Worm (Caenorhabditis elegans) whole organism, L2 larva: ENCODE measurements around the gene pros-1.

Source experiments
- C34F6.9 ChIP-seq: fragments of 150-350 bp; optimal IDR thresholded peaks from 2 replicates; lab custom pipeline; 2014; ENCODE audit warnings: missing biosample characterization, missing genetic modification characterization
- F13H6.1 ChIP-seq: sonication (generic microtip); optimal IDR thresholded peaks from 2 replicates; lab custom pipeline; 2016; ENCODE audit warnings: missing genetic modification characterization, missing compliant biosample characterization
- R02D3.7 ChIP-seq: fragments of 150-350 bp; optimal IDR thresholded peaks from 2 replicates; lab custom pipeline; 2014; ENCODE audit warnings: missing biosample characterization, missing genetic modification characterization
- Y55F3AM.14 ChIP-seq: fragments of 200-800 bp; sonication (Bioruptor generic); optimal IDR thresholded peaks from 2 replicates; lab custom pipeline; 2018; ENCODE audit warnings: mild to moderate bottlenecking, missing genetic modification characterization, missing compliant biosample characterization
- alr-1 ChIP-seq: fragments of 150-350 bp; optimal IDR thresholded peaks from 2 replicates; lab custom pipeline; 2014; ENCODE audit warnings: missing biosample characterization, missing genetic modification characterization
- aly-2 ChIP-seq: fragments of 150-350 bp; optimal IDR thresholded peaks from 2 replicates; lab custom pipeline; 2014; ENCODE audit warnings: missing biosample characterization, missing genetic modification characterization
- ama-1 ChIP-seq: fragments of 150-350 bp; optimal IDR thresholded peaks from 2 replicates; lab custom pipeline; 2018; ENCODE audit warnings: inconsistent platforms
- blmp-1 ChIP-seq: sonication (generic microtip); optimal IDR thresholded peaks from 2 replicates; lab custom pipeline; 2017; ENCODE audit warnings: missing genetic modification characterization, mild to moderate bottlenecking, missing compliant biosample characterization, antibody characterized with exemption, moderate library complexity; ENCODE audit not compliant: insufficient read depth
- ceh-16 ChIP-seq: fragments of 150-350 bp; optimal IDR thresholded peaks from 2 replicates; lab custom pipeline; 2014; ENCODE audit warnings: missing biosample characterization, missing genetic modification characterization
- ceh-82 ChIP-seq: fragments of 150-350 bp; optimal IDR thresholded peaks from 2 replicates; lab custom pipeline; 2014; ENCODE audit warnings: missing biosample characterization, missing genetic modification characterization
- dmd-4 ChIP-seq: sonication (generic microtip); optimal IDR thresholded peaks from 2 replicates; lab custom pipeline; 2017; ENCODE audit warnings: missing biosample characterization, missing genetic modification characterization
- elt-3 ChIP-seq: sonication (generic microtip); optimal IDR thresholded peaks from 2 replicates; lab custom pipeline; 2017; ENCODE audit warnings: missing biosample characterization, missing genetic modification characterization
- fos-1 ChIP-seq: fragments of 150-350 bp; optimal IDR thresholded peaks from 2 replicates; lab custom pipeline; 2014; ENCODE audit warnings: missing biosample characterization, missing genetic modification characterization
- gmeb-1 ChIP-seq: fragments of 150-350 bp; optimal IDR thresholded peaks from 2 replicates; lab custom pipeline; 2014; ENCODE audit warnings: missing biosample characterization, missing genetic modification characterization
- lin-11 ChIP-seq: fragments of 150-350 bp; sonication (generic microtip); optimal IDR thresholded peaks from 2 replicates; lab custom pipeline; 2014; ENCODE audit warnings: missing biosample characterization, missing genetic modification characterization, inconsistent platforms, mixed read lengths
- lin-13 ChIP-seq: fragments of 150-350 bp; optimal IDR thresholded peaks from 2 replicates; lab custom pipeline; 2014; ENCODE audit warnings: missing biosample characterization, missing genetic modification reagents, missing genetic modification characterization
- lsy-2 ChIP-seq, 2 experiments: fragments of 150-350 bp in 1 of 2; sonication (generic microtip) in 1 of 2; optimal IDR thresholded peaks; 2 replicates each; lab custom pipeline; 2014 to 2017; ENCODE audit warnings: missing biosample characterization in 2 of 2, missing genetic modification characterization in 2 of 2
- mab-5 ChIP-seq: fragments of 150-350 bp; optimal IDR thresholded peaks from 2 replicates; lab custom pipeline; 2014; ENCODE audit warnings: missing biosample characterization, missing genetic modification characterization
- mdl-1 ChIP-seq, 2 experiments: fragments of 150-350 bp in 1 of 2; sonication (generic microtip) in 1 of 2; optimal IDR thresholded peaks; 2 replicates each; lab custom pipeline; 2017; ENCODE audit warnings: missing biosample characterization in 2 of 2, missing genetic modification characterization in 2 of 2
- nhr-10 ChIP-seq: sonication (generic microtip); optimal IDR thresholded peaks from 2 replicates; lab custom pipeline; 2017; ENCODE audit warnings: missing biosample characterization, missing genetic modification characterization
- nhr-11 ChIP-seq: fragments of 150-350 bp; optimal IDR thresholded peaks from 2 replicates; lab custom pipeline; 2014; ENCODE audit warnings: missing biosample characterization, missing genetic modification characterization
- nhr-23 ChIP-seq: fragments of 150-350 bp; optimal IDR thresholded peaks from 2 replicates; lab custom pipeline; 2014; ENCODE audit warnings: missing biosample characterization, missing genetic modification reagents, missing genetic modification characterization
- nhr-237 ChIP-seq: fragments of 150-350 bp; optimal IDR thresholded peaks from 2 replicates; lab custom pipeline; 2014; ENCODE audit warnings: missing biosample characterization, missing genetic modification characterization
- nhr-77 ChIP-seq: fragments of 150-350 bp; optimal IDR thresholded peaks from 2 replicates; lab custom pipeline; 2014; ENCODE audit warnings: missing biosample characterization, missing genetic modification characterization
- peb-1 ChIP-seq: fragments of 150-350 bp; optimal IDR thresholded peaks from 2 replicates; lab custom pipeline; 2014; ENCODE audit warnings: missing biosample characterization, missing genetic modification characterization
- sem-4 ChIP-seq: fragments of 150-350 bp; optimal IDR thresholded peaks from 2 replicates; lab custom pipeline; 2014; ENCODE audit warnings: missing biosample characterization, missing genetic modification reagents, missing genetic modification characterization
- skn-1 ChIP-seq: sonication (generic microtip); optimal IDR thresholded peaks from 2 replicates; lab custom pipeline; 2017; ENCODE audit warnings: missing biosample characterization, missing genetic modification characterization
- sma-9 ChIP-seq, 2 experiments: fragments of 150-350 bp in 1 of 2; sonication (generic microtip) in 1 of 2; optimal IDR thresholded peaks; 2 replicates each; lab custom pipeline; 2014 to 2016; ENCODE audit warnings: missing genetic modification characterization in 2 of 2, mild to moderate bottlenecking in 1 of 2, missing biosample characterization in 1 of 2, missing compliant biosample characterization in 1 of 2, missing genetic modification reagents in 1 of 2, moderate library complexity in 1 of 2
- snpc-4 ChIP-seq: fragments of 150-350 bp; optimal IDR thresholded peaks from 2 replicates; lab custom pipeline; 2014; ENCODE audit warnings: missing biosample characterization, missing genetic modification characterization
- unc-39 ChIP-seq: fragments of 150-350 bp; optimal IDR thresholded peaks from 2 replicates; lab custom pipeline; 2014; ENCODE audit warnings: missing biosample characterization, missing genetic modification characterization
- unc-55 ChIP-seq: fragments of 150-350 bp; sonication (generic microtip); optimal IDR thresholded peaks from 3 replicates; lab custom pipeline; 2014; ENCODE audit warnings: missing biosample characterization, missing genetic modification reagents, missing genetic modification characterization
- unc-62 ChIP-seq: fragments of 150-350 bp; optimal IDR thresholded peaks from 2 replicates; lab custom pipeline; 2014; ENCODE audit warnings: missing biosample characterization, missing genetic modification reagents, missing genetic modification characterization
- zag-1 ChIP-seq: fragments of 150-350 bp; optimal IDR thresholded peaks from 2 replicates; lab custom pipeline; 2014; ENCODE audit warnings: missing biosample characterization, missing genetic modification characterization
- ztf-1 ChIP-seq: fragments of 200-800 bp; sonication (Bioruptor generic); conservative IDR thresholded peaks from 2 replicates; pipeline ENCODE4 v1.3.6; 2022; ENCODE audit warnings: missing genetic modification characterization, missing compliant biosample characterization
- ztf-11 ChIP-seq: sonication (generic microtip); optimal IDR thresholded peaks from 2 replicates; lab custom pipeline; 2017; ENCODE audit warnings: missing biosample characterization, missing genetic modification characterization
- ztf-4 ChIP-seq: fragments of 150-350 bp; optimal IDR thresholded peaks from 2 replicates; lab custom pipeline; 2014; ENCODE audit warnings: missing biosample characterization, missing genetic modification characterization

The pros-1 gene

ce11 chrIII:8044187-8044586 is 22.9 kb upstream of the pros-1 start, which contains the start of gene K12H4.5:
Gene K12H4.5 (plus strand): TSS chrIII:8044487.
- no peak for TF ChIP-seq sma-9 (GFP tag; optimal IDR thresholded peaks at IDR 0.05; lab: Kevin White, UChicago)
- no peak for TF ChIP-seq sma-9 (tag; optimal IDR thresholded peaks at IDR 0.05; lab: Kevin White, UChicago)
- TF ChIP-seq unc-55 = no peak
- no peak for TF ChIP-seq nhr-23 (tag; lab: Kevin White, UChicago)
- TF ChIP-seq nhr-11 (tag; lab: Kevin White, UChicago) = no peak
- TF ChIP-seq nhr-77 (tag; lab: Kevin White, UChicago) = no peak
- TF ChIP-seq fos-1 (tag; lab: Kevin White, UChicago) = no peak
- no peak for TF ChIP-seq ztf-1 (GFP tag; lab: Robert Waterston, UW)
- TF ChIP-seq elt-3 (tag; lab: Kevin White, UChicago) = no peak
- TF ChIP-seq ceh-82 = no peak
- TF ChIP-seq nhr-237 (tag; lab: Kevin White, UChicago) = no peak

- TF ChIP-seq snpc-4 = no peak
- no peak for TF ChIP-seq skn-1 (tag; lab: Kevin White, UChicago)
- TF ChIP-seq F13H6.1 (tag; lab: Kevin White, UChicago) = no peak
- TF ChIP-seq unc-62 (GFP tag; lab: Kevin White, UChicago) = no peak
- TF ChIP-seq peb-1 (tag; lab: Kevin White, UChicago) = no peak
- TF ChIP-seq mab-5 = no peak
- TF ChIP-seq dmd-4 (tag; lab: Kevin White, UChicago) = no peak
Measured at ce11 chrIII:8044717-8045116, 22.4 kb upstream of the pros-1 start, which contains the start of gene spcs-3. Gene spcs-3 (plus strand): TSS chrIII:8045017.

DNA sequence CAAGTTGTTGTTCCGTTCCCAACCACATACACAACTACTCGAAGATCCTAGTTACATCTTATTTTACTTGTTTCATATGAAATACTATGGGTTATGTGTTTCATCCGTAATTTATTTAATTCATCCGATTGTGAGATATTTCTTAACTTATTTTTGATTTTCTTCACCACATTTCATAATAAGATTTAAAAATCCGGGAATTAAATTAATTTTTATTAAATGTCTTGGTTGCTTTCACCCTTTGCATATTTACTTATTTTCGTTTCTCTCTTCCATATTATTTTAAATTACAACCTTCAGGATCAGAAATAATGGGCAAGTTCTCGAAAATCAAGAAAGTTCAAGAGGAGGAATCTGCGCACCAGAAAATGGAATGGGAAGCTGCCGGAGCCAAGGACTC is 21.4 kb upstream of the pros-1 start, which contains the start of gene K12H4.3:
Gene K12H4.3, plus strand, starts transcription at position 301 of the 400 bp plus-strand sequence.
- no peak for TF ChIP-seq alr-1 (tag; lab: Kevin White, UChicago)
- no peak for TF ChIP-seq F13H6.1 (tag; lab: Kevin White, UChicago)
- no peak for TF ChIP-seq zag-1 (tag; lab: Kevin White, UChicago)
- no peak for TF ChIP-seq unc-55
- TF ChIP-seq lin-11 (tag; lab: Kevin White, UChicago) = no peak
- no peak for TF ChIP-seq skn-1 (tag; lab: Kevin White, UChicago)
- TF ChIP-seq mab-5 = no peak
- no peak for TF ChIP-seq blmp-1
- TF ChIP-seq lin-13 (GFP tag; lab: Kevin White, UChicago) = no peak
- no peak for TF ChIP-seq gmeb-1 (tag; lab: Kevin White, UChicago)
- TF ChIP-seq Y55F3AM.14 (GFP tag; lab: Kevin White, UChicago) = no peak
- no peak for TF ChIP-seq ama-1 (lab: Kevin White, UChicago)
- TF ChIP-seq sem-4 (tag; lab: Kevin White, UChicago) = no peak
- TF ChIP-seq aly-2 (tag; lab: Kevin White, UChicago) = no peak
- TF ChIP-seq snpc-4 = no peak
- TF ChIP-seq ceh-82 = no peak

ce11 chrIII:8047412-8047811 is 19.7 kb upstream of the pros-1 start, which contains the start of gene K12H4.2:
Gene K12H4.2 (plus strand): TSS chrIII:8047712.
- TF ChIP-seq unc-55 (no peak), mdl-1 (tag; optimal IDR thresholded peaks at IDR 0.05; lab: Kevin White, UChicago) (no peak), snpc-4 (no peak), aly-2 (tag; lab: Kevin White, UChicago) (no peak), ceh-82 (no peak), lin-11 (tag; lab: Kevin White, UChicago) (no peak), lsy-2 (tag; optimal IDR thresholded peaks at IDR 0.05; lab: Kevin White, UChicago) (no peak), unc-39 (tag; lab: Kevin White, UChicago) (no peak), ztf-11 (tag; lab: Kevin White, UChicago) (no peak), Y55F3AM.14 (GFP tag; lab: Kevin White, UChicago) (no peak), blmp-1 (no peak), R02D3.7 (tag; lab: Kevin White, UChicago) (no peak), ceh-16 (tag; lab: Kevin White, UChicago) (no peak), C34F6.9 (tag; lab: Kevin White, UChicago) (no peak), ztf-1 (GFP tag; lab: Robert Waterston, UW) (no peak), ztf-4 (tag; lab: Kevin White, UChicago) (no peak), mab-5 (no peak), nhr-10 (tag; lab: Kevin White, UChicago) (no peak), zag-1 (tag; lab: Kevin White, UChicago) (no peak)
